Fruit fly (Drosophila melanogaster) whole organism, embryonic: ENCODE data around the gene Tmx3.
A peak's percentile ranks its signal among the peaks of the same experiment; 100 is the strongest.

Source experiments
- Abd-B ChIP-seq: fragments of 200-800 bp; sonication (Bioruptor generic); optimal IDR thresholded peaks from 2 replicates; lab custom pipeline; 2018; ENCODE audit warnings: missing biosample characterization, mild to moderate bottlenecking, missing genetic modification characterization, moderate library complexity
- Awh ChIP-seq: fragments of 200-800 bp; sonication (Bioruptor generic); IDR thresholded peaks from 2 replicates; pipeline ENCODE4, ENCODE4 v1.3.6; 2022; ENCODE audit warnings: missing biosample characterization, missing genetic modification characterization
- BEAF-32 ChIP-seq: fragments of 200-800 bp; sonication (Bioruptor generic); optimal IDR thresholded peaks from 3 replicates; lab custom pipeline; 2017; ENCODE audit warnings: missing biosample characterization, missing genetic modification characterization, mild to moderate bottlenecking, moderate library complexity, missing genetic modification reagents
- CG10654 ChIP-seq: fragments of 200-800 bp; sonication (Bioruptor generic); optimal IDR thresholded peaks from 2 replicates; lab custom pipeline; 2016; ENCODE audit warnings: missing biosample characterization, missing genetic modification characterization
- CG12769 ChIP-seq: fragments of 200-800 bp; sonication (Bioruptor generic); optimal IDR thresholded peaks from 2 replicates; lab custom pipeline; 2019; ENCODE audit warnings: missing biosample characterization, mild to moderate bottlenecking, missing genetic modification characterization, moderate library complexity
- CG13624 ChIP-seq: fragments of 200-800 bp; sonication (Bioruptor generic); optimal IDR thresholded peaks from 2 replicates; lab custom pipeline; 2016; ENCODE audit warnings: missing biosample characterization, missing genetic modification characterization
- CG14050 ChIP-seq: fragments of 200-800 bp; sonication (Bioruptor generic); IDR thresholded peaks from 3 replicates; pipeline ENCODE4 v1.3.6; 2022; ENCODE audit warnings: missing biosample characterization, missing genetic modification characterization
- CG30020 ChIP-seq: fragments of 200-800 bp; optimal IDR thresholded peaks from 2 replicates; lab custom pipeline; 2019; ENCODE audit warnings: missing biosample characterization, mild to moderate bottlenecking, missing genetic modification characterization, moderate library complexity
- CG30431 ChIP-seq: fragments of 200-800 bp; sonication (Bioruptor generic); optimal IDR thresholded peaks from 2 replicates; lab custom pipeline; 2017; ENCODE audit warnings: missing biosample characterization, missing genetic modification characterization
- CG31365 ChIP-seq: fragments of 200-800 bp; sonication (Bioruptor generic); optimal IDR thresholded peaks from 2 replicates; lab custom pipeline; 2018; ENCODE audit warnings: missing biosample characterization, mild to moderate bottlenecking, missing genetic modification characterization
- CG3281 ChIP-seq: fragments of 200-800 bp; sonication (Bioruptor generic); optimal IDR thresholded peaks from 3 replicates; lab custom pipeline; 2017; ENCODE audit warnings: missing biosample characterization, mild to moderate bottlenecking, missing genetic modification characterization
- CG3995 ChIP-seq: fragments of 200-800 bp; sonication (Bioruptor generic); optimal IDR thresholded peaks from 3 replicates; lab custom pipeline; 2016; ENCODE audit warnings: missing biosample characterization, missing genetic modification characterization
- CG6175 ChIP-seq: fragments of 200-800 bp; sonication (Bioruptor generic); IDR thresholded peaks from 3 replicates; pipeline ENCODE4 v1.3.6; 2022; ENCODE audit warnings: missing biosample characterization, missing genetic modification characterization
- CG6683 ChIP-seq: fragments of 200-800 bp; sonication (Bioruptor generic); optimal IDR thresholded peaks from 2 replicates; lab custom pipeline; 2017; ENCODE audit warnings: missing biosample characterization, mild to moderate bottlenecking, missing genetic modification characterization, missing genetic modification reagents
- CG6689 ChIP-seq: fragments of 200-800 bp; sonication (Bioruptor generic); IDR thresholded peaks from 2 replicates; pipeline ENCODE4 v1.3.6; 2022; ENCODE audit warnings: missing biosample characterization, missing genetic modification characterization
- CG8388 ChIP-seq: fragments of 200-800 bp; sonication (Bioruptor generic); optimal IDR thresholded peaks from 2 replicates; lab custom pipeline; 2019; ENCODE audit warnings: missing biosample characterization, mild to moderate bottlenecking, missing genetic modification characterization, moderate library complexity
- CG9437 ChIP-seq: fragments of 200-800 bp; sonication (Bioruptor generic); optimal IDR thresholded peaks from 2 replicates; lab custom pipeline; 2018; ENCODE audit warnings: missing biosample characterization, mild to moderate bottlenecking, missing genetic modification characterization
- CrebB ChIP-seq: fragments of 200-800 bp; sonication (Bioruptor generic); optimal IDR thresholded peaks from 3 replicates; lab custom pipeline; 2018; ENCODE audit warnings: missing biosample characterization, mild to moderate bottlenecking, missing genetic modification characterization
- D19A ChIP-seq: fragments of 200-800 bp; optimal IDR thresholded peaks from 3 replicates; lab custom pipeline; 2019; ENCODE audit warnings: missing biosample characterization, mild to moderate bottlenecking, missing genetic modification characterization, moderate library complexity
- Deaf1 ChIP-seq: fragments of 200-800 bp; optimal IDR thresholded peaks from 3 replicates; lab custom pipeline; 2019; ENCODE audit warnings: missing biosample characterization, mild to moderate bottlenecking, missing genetic modification characterization, moderate library complexity
- Hr51 ChIP-seq, 2 experiments: fragments of 200-800 bp; sonication (Bioruptor generic); optimal IDR thresholded peaks; 2 replicates in 1 of 2; 3 replicates in 1 of 2; lab custom pipeline; 2016 to 2018; ENCODE audit warnings: missing biosample characterization in 2 of 2, missing genetic modification characterization in 2 of 2, mild to moderate bottlenecking in 1 of 2, moderate library complexity in 1 of 2
- Lpt ChIP-seq: fragments of >200 bp; optimal IDR thresholded peaks from 2 replicates; lab custom pipeline; 2018; ENCODE audit warnings: missing biosample characterization, missing genetic modification characterization
- MBD-R2 ChIP-seq: fragments of 200-800 bp; sonication (Bioruptor generic); IDR thresholded peaks from 2 replicates; pipeline ENCODE4 v1.3.6; 2022; ENCODE audit warnings: missing biosample characterization, missing genetic modification characterization
- Myb ChIP-seq: fragments of 200-800 bp; sonication (Bioruptor generic); optimal IDR thresholded peaks from 2 replicates; lab custom pipeline; 2016; ENCODE audit warnings: missing biosample characterization, missing genetic modification characterization
- Nf-YA ChIP-seq: fragments of 200-800 bp; sonication (Bioruptor generic); IDR thresholded peaks from 2 replicates; pipeline ENCODE4 v1.3.6; 2022; ENCODE audit warnings: missing biosample characterization, missing genetic modification characterization
- Opbp ChIP-seq: fragments of 200-800 bp; sonication (Bioruptor generic); IDR thresholded peaks from 3 replicates; pipeline ENCODE4 v1.3.6; 2022; ENCODE audit warnings: missing biosample characterization, missing genetic modification characterization; ENCODE audit not compliant: partially characterized antibody
- Optix ChIP-seq: fragments of 200-800 bp; sonication (Bioruptor generic); IDR thresholded peaks from 3 replicates; pipeline ENCODE4 v1.3.6; 2022; ENCODE audit warnings: missing biosample characterization, missing genetic modification characterization
- Ptx1 ChIP-seq: fragments of 200-800 bp; sonication (Bioruptor generic); IDR thresholded peaks from 2 replicates; pipeline ENCODE4 v1.3.6; 2022; ENCODE audit warnings: missing biosample characterization, missing genetic modification characterization
- Scr ChIP-seq: fragments of 200-800 bp; sonication (Bioruptor generic); IDR thresholded peaks from 2 replicates; pipeline ENCODE4 v1.3.6; 2022; ENCODE audit warnings: missing biosample characterization, missing genetic modification characterization; ENCODE audit not compliant: partially characterized antibody
- crol ChIP-seq: fragments of 200-800 bp; sonication (Bioruptor generic); IDR thresholded peaks from 2 replicates; pipeline ENCODE4 v1.3.6; 2022; ENCODE audit warnings: missing biosample characterization, missing genetic modification characterization
- dm ChIP-seq: fragments of 200-800 bp; sonication (Bioruptor generic); optimal IDR thresholded peaks from 3 replicates; lab custom pipeline; 2016; ENCODE audit warnings: missing biosample characterization, missing genetic modification characterization
- fu2 ChIP-seq: fragments of 200-800 bp; sonication (Bioruptor generic); optimal IDR thresholded peaks from 2 replicates; lab custom pipeline; 2016; ENCODE audit warnings: missing biosample characterization, missing genetic modification characterization
- hbn ChIP-seq: fragments of 200-800 bp; sonication (Bioruptor generic); IDR thresholded peaks from 2 replicates; pipeline ENCODE4 v1.3.6; 2022; ENCODE audit warnings: missing biosample characterization, missing genetic modification characterization; ENCODE audit not compliant: partially characterized antibody
- kay ChIP-seq: fragments of 200-800 bp; sonication (Bioruptor generic); optimal IDR thresholded peaks from 2 replicates; lab custom pipeline; 2016; ENCODE audit warnings: missing biosample characterization, missing genetic modification characterization
- prd ChIP-seq, 3 experiments: fragments of >200 bp in 2 of 3; fragments of 200-800 bp in 1 of 3; sonication (Bioruptor generic) in 1 of 3; optimal IDR thresholded peaks in 2 of 3; IDR thresholded peaks in 1 of 3; 2 replicates in 2 of 3; 3 replicates in 1 of 3; pipeline versions ENCODE4 v1.3.6 to Lab custom; 2017 to 2022; ENCODE audit warnings: missing biosample characterization in 1 of 3, missing genetic modification characterization in 1 of 3
- sd ChIP-seq: fragments of 200-800 bp; sonication (Bioruptor generic); optimal IDR thresholded peaks from 3 replicates; lab custom pipeline; 2018; ENCODE audit warnings: missing biosample characterization, mild to moderate bottlenecking, missing genetic modification characterization, moderate library complexity
- sens ChIP-seq: fragments of 200-800 bp; sonication (Bioruptor generic); peaks from one replicate; lab custom pipeline; 2016; ENCODE audit warnings: missing biosample characterization, missing genetic modification characterization
- so ChIP-seq: fragments of 200-800 bp; sonication (Bioruptor generic); IDR thresholded peaks from 3 replicates; pipeline ENCODE4 v1.3.6; 2022; ENCODE audit warnings: missing biosample characterization, missing genetic modification characterization
- sr ChIP-seq: fragments of 200-800 bp; sonication (Bioruptor generic); IDR thresholded peaks from 3 replicates; pipeline ENCODE4 v1.3.6; 2022; ENCODE audit warnings: missing biosample characterization, missing genetic modification characterization
- sug ChIP-seq: fragments of 200-800 bp; optimal IDR thresholded peaks from 2 replicates; lab custom pipeline; 2019; ENCODE audit warnings: missing biosample characterization, mild to moderate bottlenecking, missing genetic modification characterization, moderate library complexity
- wek ChIP-seq: fragments of 200-800 bp; sonication (Bioruptor generic); optimal IDR thresholded peaks from 3 replicates; lab custom pipeline; 2018; ENCODE audit warnings: missing biosample characterization, mild to moderate bottlenecking, missing genetic modification characterization, moderate library complexity

Tmx3 gene

dm6 chr3L:16211156-16211935 lies 17.6 kb upstream of the Tmx3 start (continued):
- TF ChIP-seq sd: peak; percentile 23
- peak; percentile 24 for TF ChIP-seq CG8388 (GFP tag; lab: Kevin White, UChicago)
- TF ChIP-seq CG3995: no peak
- peak; percentile 11 for TF ChIP-seq CG9437 (GFP tag; lab: Kevin White, UChicago)
- no peak for TF ChIP-seq prd (optimal IDR thresholded peaks at IDR 0.05; lab: Kevin White, UChicago)
- 0 out of 3 replicates have a peak, but pooled peaks have one; percentile 15 for TF ChIP-seq prd (GFP tag; IDR thresholded peaks at IDR 0.05; lab: Robert Waterston, UW)
- 0 out of 2 replicates have a peak, but pooled peaks have one; percentile 26 for TF ChIP-seq Nf-YA (GFP tag; lab: Robert Waterston, UW)
- TF ChIP-seq Hr51 (GFP tag; optimal IDR thresholded peaks at IDR 0.05; lab: Kevin White, UChicago): peak in 1 of 2 experiments; percentile 20
- no peak for TF ChIP-seq CG31365
- TF ChIP-seq Optix (GFP tag; lab: Robert Waterston, UW): 0 out of 3 replicates have a peak, but pooled peaks have one; percentile 7
- peak; percentile 37; the same call in 1 of the 3 replicates for TF ChIP-seq CG6175 (GFP tag; lab: Robert Waterston, UW)
- TF ChIP-seq Lpt (GFP tag; lab: Kevin White, UChicago): no peak
- peak; percentile 34; the same call in 2 of the 3 replicates for TF ChIP-seq sr (GFP tag; lab: Robert Waterston, UW)
- peak; percentile 58 for TF ChIP-seq crol
- peak; percentile 43 for TF ChIP-seq sens (GFP tag; lab: Kevin White, UChicago)
- no peak for TF ChIP-seq fu2 (GFP tag; lab: Kevin White, UChicago)
- TF ChIP-seq CG10654 (GFP tag; lab: Kevin White, UChicago): no peak
- no peak for TF ChIP-seq Myb (GFP tag; lab: Kevin White, UChicago)
- TF ChIP-seq CrebB (tag; lab: Kevin White, UChicago): no peak
- TF ChIP-seq MBD-R2 (GFP tag; lab: Robert Waterston, UW): 0 out of 2 replicates have a peak, but pooled peaks have one; percentile 6
- TF ChIP-seq CG14050 (GFP tag; lab: Robert Waterston, UW): peak; percentile 10; the same call in 1 of the 3 replicates
- TF ChIP-seq CG6683 (GFP tag; lab: Kevin White, UChicago): no peak
- 0 out of 2 replicates have a peak, but pooled peaks have one; percentile 30 for TF ChIP-seq Ptx1 (GFP tag; lab: Robert Waterston, UW)
- no peak for TF ChIP-seq CG30431 (GFP tag; lab: Kevin White, UChicago)
- no peak for TF ChIP-seq CG3281
- TF ChIP-seq wek (GFP tag; lab: Kevin White, UChicago): no peak
- peak; percentile 10 for TF ChIP-seq Deaf1

dm6 chr3L:16211936-16212287 lies 17.0 kb upstream of the Tmx3 start:
- TF ChIP-seq sr (GFP tag; lab: Robert Waterston, UW) (no peak), kay (no peak), CG6175 (GFP tag; lab: Robert Waterston, UW) (no peak), Scr (GFP tag; lab: Robert Waterston, UW) (no peak), CG6689 (GFP tag; lab: Robert Waterston, UW) (no peak), CG30020 (tag; lab: Kevin White, UChicago) (no peak), dm (GFP tag; lab: Kevin White, UChicago) (no peak), Opbp (GFP tag; lab: Robert Waterston, UW) (no peak), sug (tag; lab: Kevin White, UChicago) (no peak), hbn (GFP tag; lab: Robert Waterston, UW) (no peak), CG12769 (tag; lab: Kevin White, UChicago) (no peak), so (GFP tag; lab: Robert Waterston, UW) (no peak), Awh (no peak), Abd-B (no peak), CG13624 (GFP tag; lab: Kevin White, UChicago) (no peak), D19A (tag; lab: Kevin White, UChicago) (no peak), BEAF-32 (GFP tag; lab: Kevin White, UChicago) (no peak)
- TF ChIP-seq, all 482 proteins: peak for 0
